In the genomic region with DNA sequence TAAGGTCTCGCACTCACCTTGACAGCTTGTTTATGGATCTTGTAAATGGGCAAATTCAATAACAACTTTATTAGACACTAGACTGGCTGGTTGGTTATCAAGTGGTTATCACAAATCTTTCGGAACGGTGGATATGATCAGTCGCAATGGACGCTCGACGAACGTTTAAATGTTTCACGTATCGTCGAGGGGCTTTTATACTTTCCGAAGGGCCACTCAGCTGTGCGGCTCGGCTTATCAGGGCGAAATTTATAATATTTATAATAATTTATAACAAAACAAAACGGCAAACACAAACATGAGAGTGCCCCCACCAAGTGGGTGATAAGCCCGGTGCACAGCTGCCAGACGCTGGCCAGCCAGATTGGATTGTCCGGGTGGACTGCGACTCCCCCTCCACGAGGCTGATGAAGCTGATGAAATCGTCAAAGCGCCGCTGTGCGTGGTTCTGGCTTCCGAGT, we compare ENCODE assay signal across 1 fruit fly cellular context.
A peak's percentile ranks its signal among the peaks of the same experiment; 100 is the strongest.
TF ChIP-seq lines count a peak whose summit lies in the region.

TSS of gene CG10621 (minus strand) at position 177 of the 461 bp plus-strand sequence.

TF ChIP-seq in whole organism, embryonic, 481 proteins besides CTCF, POLR2A, EP300 and RAD21 (continued from another document):
- TF ChIP-seq chm (GFP tag; IDR thresholded peaks at IDR 0.05; lab: Robert Waterston, UW) = 0 out of 2 replicates have a peak, but pooled peaks have one; percentile 19
- no peak for TF ChIP-seq zf30C (GFP tag; optimal IDR thresholded peaks at IDR 0.05; lab: Kevin White, UChicago)
- TF ChIP-seq MESR4 (GFP tag; optimal IDR thresholded peaks at IDR 0.05; lab: Kevin White, UChicago) = no peak
- peak; percentile 94; the same call in 3 of the 4 replicates for TF ChIP-seq chinmo (GFP tag; IDR thresholded peaks at IDR 0.05; lab: Robert Waterston, UW; ENCODE audit: partially characterized antibody)
- TF ChIP-seq mirr (GFP tag; optimal IDR thresholded peaks at IDR 0.05; lab: Kevin White, UChicago) = peak; percentile 95
- peak; percentile 44; the same call in 1 of the 2 replicates for TF ChIP-seq Atf6 (GFP tag; IDR thresholded peaks at IDR 0.05; lab: Robert Waterston, UW)
- TF ChIP-seq nerfin-2 (GFP tag; IDR thresholded peaks at IDR 0.05; lab: Robert Waterston, UW; ENCODE audit: partially characterized antibody) = peak; percentile 22; the same call in 1 of the 2 replicates
- TF ChIP-seq CG13894 (tag; optimal IDR thresholded peaks at IDR 0.05; lab: Kevin White, UChicago) = peak; percentile 24
- peak; percentile 92 for TF ChIP-seq grn (GFP tag; optimal IDR thresholded peaks at IDR 0.05; lab: Kevin White, UChicago)
- no peak for TF ChIP-seq run (tag; optimal IDR thresholded peaks at IDR 0.05; lab: Kevin White, UChicago)
- no peak for TF ChIP-seq bcd (GFP tag; optimal IDR thresholded peaks at IDR 0.05; lab: Kevin White, UChicago)
- peak; percentile 73 for TF ChIP-seq CG10543 (GFP tag; optimal IDR thresholded peaks at IDR 0.05; lab: Kevin White, UChicago)
- no peak for TF ChIP-seq CG7786 (GFP tag; optimal IDR thresholded peaks at IDR 0.05; lab: Kevin White, UChicago)
- 0 out of 3 replicates have a peak, but pooled peaks have one; percentile 8 for TF ChIP-seq CG11456 (GFP tag; IDR thresholded peaks at IDR 0.05; lab: Robert Waterston, UW)
- TF ChIP-seq disco-r (GFP tag; optimal IDR thresholded peaks at IDR 0.05; lab: Kevin White, UChicago) = no peak
- TF ChIP-seq Med (GFP tag; lab: Kevin White, UChicago) = peak; percentile 58
- TF ChIP-seq crp (GFP tag; optimal IDR thresholded peaks at IDR 0.05; lab: Kevin White, UChicago) = peak in 1 of 2 experiments; percentile 50
- TF ChIP-seq CG17912 (GFP tag; optimal IDR thresholded peaks at IDR 0.05; lab: Kevin White, UChicago) = no peak
- TF ChIP-seq CG18619 (GFP tag; optimal IDR thresholded peaks at IDR 0.05; lab: Kevin White, UChicago) = no peak
- TF ChIP-seq lab (GFP tag; optimal IDR thresholded peaks at IDR 0.05; lab: Kevin White, UChicago) = peak; percentile 35
- TF ChIP-seq CG17361 (GFP tag; IDR thresholded peaks at IDR 0.05; lab: Robert Waterston, UW) = 0 out of 3 replicates have a peak, but pooled peaks have one; percentile 6
- TF ChIP-seq Hey (tag; optimal IDR thresholded peaks at IDR 0.05; lab: Kevin White, UChicago) = peak; percentile 68
- peak; percentile 19; the same call in 1 of the 2 replicates for TF ChIP-seq Adf1 (GFP tag; IDR thresholded peaks at IDR 0.05; lab: Robert Waterston, UW)
- TF ChIP-seq lilli (GFP tag; optimal IDR thresholded peaks at IDR 0.05; lab: Kevin White, UChicago) = peak; percentile 54
- TF ChIP-seq CrebB (tag; optimal IDR thresholded peaks at IDR 0.05; lab: Kevin White, UChicago) = peak; percentile 3
- TF ChIP-seq hkb (optimal IDR thresholded peaks at IDR 0.05; lab: Kevin White, UChicago) = no peak
- TF ChIP-seq hkb (GFP tag; IDR thresholded peaks at IDR 0.05; lab: Robert Waterston, UW) = no peak
- TF ChIP-seq sd (tag; optimal IDR thresholded peaks at IDR 0.05; lab: Kevin White, UChicago) = peak; percentile 60
- peak; percentile 36 for TF ChIP-seq nom (GFP tag; optimal IDR thresholded peaks at IDR 0.05; lab: Kevin White, UChicago)
- no peak for TF ChIP-seq HmgZ (tag; optimal IDR thresholded peaks at IDR 0.05; lab: Kevin White, UChicago)
- peak; percentile 74 for TF ChIP-seq ftz-f1 (GFP tag; optimal IDR thresholded peaks at IDR 0.05; lab: Kevin White, UChicago)
- no peak for TF ChIP-seq gt (GFP tag; IDR thresholded peaks at IDR 0.05; lab: Robert Waterston, UW)
